Worm (Caenorhabditis elegans) whole organism, midembryonic: ENCODE measurements around the gene ife-4.

Experiments
- T22C8.4 ChIP-seq: fragments of 200-800 bp; sonication (Bioruptor generic); IDR thresholded peaks from 2 replicates; pipeline ENCODE4 v1.3.6; 2022; ENCODE audit warnings: missing genetic modification characterization, missing compliant biosample characterization
- cog-1 ChIP-seq: sonication (generic microtip); optimal IDR thresholded peaks from 2 replicates; lab custom pipeline; 2016; ENCODE audit warnings: missing genetic modification characterization, missing compliant biosample characterization
- flt-1 ChIP-seq: fragments of 200-800 bp; sonication (Bioruptor generic); IDR thresholded peaks from 2 replicates; pipeline ENCODE4 v1.3.6; 2022; ENCODE audit warnings: missing genetic modification characterization, missing compliant biosample characterization
- klf-2 ChIP-seq: fragments of 200-800 bp; sonication (Bioruptor generic); conservative IDR thresholded peaks from 2 replicates; pipeline ENCODE4 v1.3.6; 2022; ENCODE audit warnings: missing genetic modification reagents, missing genetic modification characterization, missing compliant biosample characterization
- med-1 ChIP-seq: sonication (generic microtip); optimal IDR thresholded peaks from 2 replicates; lab custom pipeline; 2017; ENCODE audit warnings: missing genetic modification characterization, mild to moderate bottlenecking, missing compliant biosample characterization, antibody characterized with exemption, missing genetic modification reagents; ENCODE audit not compliant: insufficient read depth
- ref-1 ChIP-seq: fragments of 200-800 bp; sonication (Bioruptor generic); conservative IDR thresholded peaks from 2 replicates; pipeline ENCODE4 v1.3.6; 2022; ENCODE audit warnings: missing genetic modification reagents, missing genetic modification characterization, missing compliant biosample characterization
- tab-1 ChIP-seq: fragments of 200-800 bp; sonication (Bioruptor generic); IDR thresholded peaks from 2 replicates; pipeline ENCODE4 v1.3.6; 2022; ENCODE audit warnings: missing genetic modification characterization, missing compliant biosample characterization
- ztf-23 ChIP-seq: fragments of 200-800 bp; sonication (Bioruptor generic); IDR thresholded peaks from 2 replicates; pipeline ENCODE4 v1.3.6; 2022; ENCODE audit warnings: missing genetic modification reagents, missing genetic modification characterization, missing compliant biosample characterization
- ztf-29 ChIP-seq: fragments of 200-800 bp; sonication (Bioruptor generic); IDR thresholded peaks from 2 replicates; pipeline ENCODE4 v1.3.6; 2022; ENCODE audit warnings: missing genetic modification reagents, missing genetic modification characterization, missing compliant biosample characterization

DNA sequence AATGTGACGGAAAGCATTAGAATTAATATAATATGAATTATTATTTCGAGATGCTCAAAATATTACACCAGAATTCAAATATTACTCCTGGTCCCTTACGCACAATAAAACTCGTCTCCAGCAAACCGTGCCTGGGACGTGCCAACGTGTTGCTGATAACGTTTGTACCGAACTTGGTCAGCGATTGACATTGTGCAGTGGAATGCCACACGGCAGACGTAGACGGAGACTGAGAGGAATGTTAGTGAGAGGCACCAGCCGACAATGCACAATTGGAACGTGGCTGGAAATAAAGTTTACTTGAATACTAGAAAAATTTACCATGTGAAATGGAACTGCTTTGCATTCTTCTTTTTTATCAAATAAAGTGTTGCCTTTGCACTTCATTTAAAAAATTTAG, 13.2 kb downstream of the ife-4 start:
- TF ChIP-seq ztf-23 (GFP tag; lab: Robert Waterston, UW) (no peak), cog-1 (no peak), T22C8.4 (no peak), tab-1 (GFP tag; lab: Robert Waterston, UW) (no peak), flt-1 (no peak), klf-2 (GFP tag; lab: Robert Waterston, UW) (no peak), ref-1 (GFP tag; lab: Robert Waterston, UW) (no peak), ztf-29 (GFP tag; lab: Robert Waterston, UW) (no peak), med-1 (no peak)
